Worm (Caenorhabditis elegans) whole organism, L4 larva: ENCODE results near the gene K10D2.8.

Source experiments
- F10B5.3 ChIP-seq: sonication (generic microtip); optimal IDR thresholded peaks from 2 replicates; lab custom pipeline; 2016; ENCODE audit warnings: mild to moderate bottlenecking, missing genetic modification characterization, missing compliant biosample characterization
- F37D6.2 ChIP-seq: sonication (generic microtip); optimal IDR thresholded peaks from 2 replicates; lab custom pipeline; 2016; ENCODE audit warnings: mild to moderate bottlenecking, missing genetic modification characterization, missing compliant biosample characterization
- F49E8.2 ChIP-seq: sonication (generic microtip); optimal IDR thresholded peaks from 2 replicates; lab custom pipeline; 2016; ENCODE audit warnings: missing compliant biosample characterization, mild to moderate bottlenecking, missing genetic modification characterization, borderline replicate concordance
- R02D3.7 ChIP-seq: fragments of 150-350 bp; sonication (generic microtip); optimal IDR thresholded peaks from 3 replicates; lab custom pipeline; 2014; ENCODE audit warnings: missing biosample characterization, missing genetic modification characterization
- T20F7.1 ChIP-seq: fragments of 200-800 bp; sonication (Bioruptor generic); optimal IDR thresholded peaks from 2 replicates; lab custom pipeline; 2018; ENCODE audit warnings: mild to moderate bottlenecking, missing genetic modification characterization, missing compliant biosample characterization
- Y75B8A.6 ChIP-seq: fragments of 200-800 bp; sonication (Bioruptor generic); IDR thresholded peaks from 2 replicates; pipeline ENCODE4 v1.3.6; 2022; ENCODE audit warnings: missing genetic modification reagents, missing genetic modification characterization, missing compliant biosample characterization
- aha-1 ChIP-seq: fragments of 150-350 bp; peaks from one replicate; lab custom pipeline; 2014; ENCODE audit warnings: missing biosample characterization, missing genetic modification characterization
- attf-4 ChIP-seq: sonication (generic microtip); optimal IDR thresholded peaks from 3 replicates; lab custom pipeline; 2017; ENCODE audit warnings: missing biosample characterization, missing genetic modification characterization
- ceh-28 ChIP-seq: fragments of 150-350 bp; optimal IDR thresholded peaks from 2 replicates; lab custom pipeline; 2014; ENCODE audit warnings: missing biosample characterization, missing genetic modification reagents, missing genetic modification characterization
- ceh-32 ChIP-seq: sonication (generic microtip); optimal IDR thresholded peaks from 2 replicates; lab custom pipeline; 2016; ENCODE audit warnings: mild to moderate bottlenecking, missing genetic modification characterization, missing compliant biosample characterization; ENCODE audit not compliant: poor library complexity
- ceh-44 ChIP-seq: fragments of 200-800 bp; sonication (Bioruptor generic); IDR thresholded peaks from 2 replicates; pipeline ENCODE4 v1.3.6; 2022; ENCODE audit warnings: missing genetic modification reagents, missing genetic modification characterization, missing compliant biosample characterization
- ceh-62 ChIP-seq: sonication (generic microtip); optimal IDR thresholded peaks from 2 replicates; lab custom pipeline; 2017; ENCODE audit warnings: missing biosample characterization, missing genetic modification characterization
- ces-1 ChIP-seq: fragments of 150-350 bp; sonication (generic microtip); optimal IDR thresholded peaks from 4 replicates; lab custom pipeline; 2014; ENCODE audit warnings: missing biosample characterization, missing genetic modification reagents, missing genetic modification characterization
- daf-16 ChIP-seq, 3 experiments: sonication (generic microtip); optimal IDR thresholded peaks; 2 replicates each; lab custom pipeline; 2016 to 2017; ENCODE audit warnings: missing genetic modification characterization in 3 of 3, missing genetic modification reagents in 3 of 3, mild to moderate bottlenecking in 2 of 3, missing compliant biosample characterization in 2 of 3, missing biosample characterization in 1 of 3, moderate library complexity in 1 of 3
- daf-8 ChIP-seq: fragments of 200-800 bp; sonication (Bioruptor generic); IDR thresholded peaks from 2 replicates; pipeline ENCODE4 v1.3.6; 2022; ENCODE audit warnings: missing genetic modification characterization, missing compliant biosample characterization
- dmd-6 ChIP-seq: fragments of 200-800 bp; sonication (Bioruptor generic); IDR thresholded peaks from 2 replicates; pipeline ENCODE4 v1.3.6; 2022; ENCODE audit warnings: missing genetic modification reagents, missing genetic modification characterization, missing compliant biosample characterization
- dmd-8 ChIP-seq: fragments of 200-800 bp; sonication (Bioruptor generic); IDR thresholded peaks from 2 replicates; pipeline ENCODE4 v1.3.6; 2022; ENCODE audit warnings: missing genetic modification characterization, missing compliant biosample characterization
- duxl-1 ChIP-seq: sonication (generic microtip); optimal IDR thresholded peaks from 2 replicates; lab custom pipeline; 2016; ENCODE audit warnings: mild to moderate bottlenecking, missing genetic modification characterization, moderate library complexity, missing compliant biosample characterization; ENCODE audit not compliant: poor library complexity
- egl-43 ChIP-seq: fragments of 200-800 bp; sonication (Bioruptor generic); IDR thresholded peaks from 2 replicates; pipeline ENCODE4 v1.3.6; 2022; ENCODE audit warnings: missing genetic modification reagents, missing genetic modification characterization, missing compliant biosample characterization
- fkh-10 ChIP-seq: fragments of 150-350 bp; optimal IDR thresholded peaks from 2 replicates; lab custom pipeline; 2014; ENCODE audit warnings: missing biosample characterization, missing genetic modification reagents, missing genetic modification characterization
- hlh-11 ChIP-seq: fragments of 200-800 bp; sonication (Bioruptor generic); optimal IDR thresholded peaks from 2 replicates; lab custom pipeline; 2018; ENCODE audit warnings: mild to moderate bottlenecking, missing genetic modification characterization, missing compliant biosample characterization
- hlh-30 ChIP-seq: sonication (generic microtip); optimal IDR thresholded peaks from 2 replicates; lab custom pipeline; 2017; ENCODE audit warnings: antibody characterized with exemption, mild to moderate bottlenecking, missing genetic modification characterization, missing compliant biosample characterization; ENCODE audit not compliant: insufficient read depth
- jun-1 ChIP-seq: fragments of 150-350 bp; optimal IDR thresholded peaks from 2 replicates; lab custom pipeline; 2014; ENCODE audit warnings: missing biosample characterization, missing genetic modification reagents, missing genetic modification characterization
- lin-38 ChIP-seq: fragments of 200-800 bp; sonication (Bioruptor generic); IDR thresholded peaks from 2 replicates; pipeline ENCODE4 v1.3.6; 2022; ENCODE audit warnings: missing genetic modification reagents, missing genetic modification characterization, missing compliant biosample characterization
- lir-3 ChIP-seq: sonication (generic microtip); optimal IDR thresholded peaks from 2 replicates; lab custom pipeline; 2016; ENCODE audit warnings: mild to moderate bottlenecking, missing genetic modification characterization, missing compliant biosample characterization
- mdl-1 ChIP-seq, 2 experiments: fragments of 150-350 bp in 1 of 2; sonication (generic microtip) in 1 of 2; optimal IDR thresholded peaks; 2 replicates each; lab custom pipeline; 2014 to 2017; ENCODE audit warnings: missing biosample characterization in 2 of 2, missing genetic modification characterization in 2 of 2
- mdt-29 ChIP-seq: fragments of 200-800 bp; sonication (Bioruptor generic); IDR thresholded peaks from 2 replicates; pipeline ENCODE4 v1.3.6; 2022; ENCODE audit warnings: missing genetic modification reagents, missing genetic modification characterization, missing compliant biosample characterization
- mxl-3 ChIP-seq: fragments of 200-800 bp; sonication (Bioruptor generic); optimal IDR thresholded peaks from 2 replicates; lab custom pipeline; 2018; ENCODE audit warnings: mild to moderate bottlenecking, missing genetic modification characterization, missing compliant biosample characterization
- nhr-10 ChIP-seq: fragments of 150-350 bp; optimal IDR thresholded peaks from 2 replicates; lab custom pipeline; 2014; ENCODE audit warnings: missing biosample characterization, missing genetic modification characterization
- nhr-111 ChIP-seq: fragments of 200-800 bp; sonication (Bioruptor generic); optimal IDR thresholded peaks from 2 replicates; lab custom pipeline; 2018; ENCODE audit warnings: mild to moderate bottlenecking, missing genetic modification characterization, missing compliant biosample characterization
- nhr-237 ChIP-seq: sonication (generic microtip); optimal IDR thresholded peaks from 2 replicates; lab custom pipeline; 2017; ENCODE audit warnings: missing biosample characterization, missing genetic modification characterization
- nhr-25 ChIP-seq: sonication (generic microtip); optimal IDR thresholded peaks from 2 replicates; lab custom pipeline; 2017; ENCODE audit warnings: missing genetic modification characterization, mild to moderate bottlenecking, missing compliant biosample characterization, antibody characterized with exemption, moderate library complexity, borderline replicate concordance; ENCODE audit not compliant: insufficient read depth
- nhr-28 ChIP-seq: fragments of 150-350 bp; optimal IDR thresholded peaks from 2 replicates; lab custom pipeline; 2014; ENCODE audit warnings: missing biosample characterization, missing genetic modification characterization
- nhr-41 ChIP-seq: fragments of 200-800 bp; sonication (Bioruptor generic); IDR thresholded peaks from 2 replicates; pipeline ENCODE4 v1.3.6; 2022; ENCODE audit warnings: missing genetic modification reagents, missing genetic modification characterization, missing compliant biosample characterization
- nhr-48 ChIP-seq: sonication (generic microtip); optimal IDR thresholded peaks from 2 replicates; lab custom pipeline; 2016; ENCODE audit warnings: mild to moderate bottlenecking, missing genetic modification characterization, missing compliant biosample characterization
- nhr-77 ChIP-seq: fragments of 150-350 bp; optimal IDR thresholded peaks from 2 replicates; lab custom pipeline; 2014; ENCODE audit warnings: missing biosample characterization, missing genetic modification characterization
- pha-4 ChIP-seq, 2 experiments: fragments of 150-350 bp in 1 of 2; fragments of 200-800 bp in 1 of 2; sonication (Bioruptor generic) in 1 of 2; IDR thresholded peaks in 1 of 2; optimal IDR thresholded peaks in 1 of 2; 2 replicates each; pipeline versions ENCODE4 v1.3.6 to Lab custom; 2014 to 2022; ENCODE audit warnings: missing genetic modification characterization in 2 of 2, missing genetic modification reagents in 2 of 2, missing biosample characterization in 1 of 2, missing compliant biosample characterization in 1 of 2
- pqm-1 ChIP-seq: sonication (generic microtip); optimal IDR thresholded peaks from 2 replicates; lab custom pipeline; 2017; ENCODE audit warnings: missing biosample characterization, missing genetic modification characterization
- skn-1 ChIP-seq: fragments of 150-350 bp; optimal IDR thresholded peaks from 2 replicates; lab custom pipeline; 2014; ENCODE audit warnings: missing biosample characterization, missing genetic modification characterization
- unc-62 ChIP-seq, 3 experiments: fragments of 150-350 bp in 1 of 3; sonication (generic microtip); optimal IDR thresholded peaks in 2 of 3; peaks in 1 of 3; 1 replicate in 1 of 3; 2 replicates in 2 of 3; lab custom pipeline; 2014 to 2017; ENCODE audit warnings: missing biosample characterization in 3 of 3, missing genetic modification characterization in 3 of 3, missing genetic modification reagents in 3 of 3, missing genotype in 1 of 3
- vab-7 ChIP-seq: fragments of 200-800 bp; sonication (Bioruptor generic); IDR thresholded peaks from 2 replicates; pipeline ENCODE4 v1.3.6; 2022; ENCODE audit warnings: missing genetic modification reagents, missing genetic modification characterization, missing compliant biosample characterization
- zfp-3 ChIP-seq: fragments of 200-800 bp; sonication (Bioruptor generic); conservative IDR thresholded peaks from 2 replicates; pipeline ENCODE4 v1.3.6; 2022; ENCODE audit warnings: missing genetic modification reagents, missing genetic modification characterization, missing compliant biosample characterization
- zip-11 ChIP-seq: fragments of 200-800 bp; sonication (Bioruptor generic); IDR thresholded peaks from 2 replicates; pipeline ENCODE4 v1.3.6; 2022; ENCODE audit warnings: missing genetic modification characterization, missing compliant biosample characterization

K10D2.8 gene

DNA sequence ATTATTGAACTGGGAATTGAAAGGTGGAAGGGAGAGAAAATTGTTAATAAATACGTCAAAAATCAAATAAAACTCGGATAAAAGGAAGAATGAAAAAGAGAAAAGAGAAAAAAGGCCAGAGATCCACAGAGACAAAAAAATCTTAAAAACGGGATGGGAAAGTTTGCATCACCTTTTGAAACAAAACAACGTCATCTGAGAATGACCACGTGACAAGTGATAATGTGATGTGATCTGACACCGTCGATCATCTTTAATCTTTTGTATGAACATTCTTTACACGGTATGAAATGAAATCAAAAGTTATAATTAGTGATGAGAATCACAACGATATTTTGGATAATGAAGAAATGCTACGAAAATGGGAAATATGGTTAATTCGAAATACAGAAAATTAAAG is 22.8 kb upstream of the K10D2.8 start:
- no peak for TF ChIP-seq zip-11 (GFP tag; lab: Robert Waterston, UW)
- no peak for TF ChIP-seq ceh-32
- TF ChIP-seq hlh-30 (tag; lab: Kevin White, UChicago), result peak; percentile 60
- peak; percentile 16 for TF ChIP-seq nhr-77 (tag; lab: Kevin White, UChicago)
- TF ChIP-seq hlh-11 (tag; lab: Kevin White, UChicago), result peak; percentile 19
- TF ChIP-seq mdl-1 (tag; optimal IDR thresholded peaks at IDR 0.05; lab: Kevin White, UChicago), result peak in 1 of 2 experiments; percentile 4
- TF ChIP-seq F37D6.2 (tag; lab: Kevin White, UChicago), result no peak
- TF ChIP-seq nhr-28 (tag; lab: Kevin White, UChicago), result peak; percentile 29
- TF ChIP-seq, all 104 proteins: peak for 5

ce11 chrIII:5169699-5170098 is 18.8 kb upstream of the K10D2.8 start, which contains the start of gene ulp-1:
Gene ulp-1 (minus strand): TSS chrIII:5169799.
- TF ChIP-seq nhr-48 (tag; lab: Kevin White, UChicago) (no peak), attf-4 (tag; lab: Kevin White, UChicago) (no peak), mdt-29 (GFP tag; lab: Robert Waterston, UW) (no peak), jun-1 (tag; lab: Kevin White, UChicago) (no peak), F10B5.3 (peak; percentile 14), ceh-28 (tag; lab: Kevin White, UChicago) (no peak), lin-38 (GFP tag; lab: Robert Waterston, UW) (peak; percentile 24; the same call in 1 of the 2 replicates), R02D3.7 (tag; lab: Kevin White, UChicago) (no peak), zfp-3 (GFP tag; lab: Robert Waterston, UW) (no peak)
- TF ChIP-seq, all 104 proteins: peak for 2

ce11 chrIII:5171945-5172344 is 16.6 kb upstream of the K10D2.8 start, which contains the start of gene prp-19:
Gene prp-19 (minus strand): TSS chrIII:5172045.
- peak; percentile 74 for TF ChIP-seq aha-1 (tag; lab: Kevin White, UChicago)
- TF ChIP-seq ceh-44 (GFP tag; lab: Robert Waterston, UW), result no peak

DNA sequence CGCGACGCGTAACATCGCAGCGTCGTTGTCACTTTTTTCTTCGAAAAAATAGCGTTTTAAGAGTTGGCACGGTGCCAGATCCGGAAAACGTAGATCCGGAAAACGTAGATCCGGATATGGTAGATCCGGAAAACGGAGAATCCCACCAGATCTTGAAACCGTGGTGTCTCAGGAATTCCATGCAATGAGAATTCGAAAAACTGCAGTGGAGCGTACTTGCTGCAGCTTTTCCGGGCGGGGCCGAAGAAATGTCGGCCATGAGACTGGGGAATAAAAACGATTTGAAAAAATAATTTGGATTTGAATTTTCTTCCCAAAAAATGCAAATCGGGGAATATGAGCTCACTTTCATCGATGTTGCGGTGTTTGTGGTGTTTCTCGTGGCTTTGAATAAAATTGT is 16.1 kb upstream of the K10D2.8 start, which contains the start of gene K10D2.5:
K10D2.5 (plus strand) TSS at position 251 of the 400 bp plus-strand sequence.
- TF ChIP-seq F49E8.2 (peak; percentile 82), nhr-25 (tag; lab: Kevin White, UChicago) (peak; percentile 71), nhr-10 (tag; lab: Kevin White, UChicago) (no peak), T20F7.1 (peak; percentile 86), ces-1 (peak; percentile 17), Y75B8A.6 (GFP tag; lab: Robert Waterston, UW) (peak; percentile 62; the same call in 1 of the 2 replicates), skn-1 (no peak), fkh-10 (GFP tag; lab: Kevin White, UChicago) (peak; percentile 24), vab-7 (GFP tag; lab: Robert Waterston, UW) (peak; percentile 91), daf-8 (GFP tag; lab: Robert Waterston, UW) (no peak), dmd-8 (GFP tag; lab: Robert Waterston, UW) (no peak), nhr-41 (GFP tag; lab: Robert Waterston, UW) (0 out of 2 replicates have a peak, but pooled peaks have one; percentile 12), daf-16 (GFP tag; optimal IDR thresholded peaks at IDR 0.05; lab: Kevin White, UChicago) (peak in 1 of 2 experiments; percentile 71), daf-16 (tag; optimal IDR thresholded peaks at IDR 0.05; lab: Kevin White, UChicago) (peak; percentile 42), duxl-1 (peak; percentile 89), nhr-111 (GFP tag; lab: Kevin White, UChicago) (no peak), unc-62 (GFP tag; optimal IDR thresholded peaks at IDR 0.05 in 1 of 2; lab: Kevin White, UChicago) (peak in 1 of 2 experiments; percentile 91), unc-62 (tag; optimal IDR thresholded peaks at IDR 0.05; lab: Kevin White, UChicago) (no peak), attf-4 (tag; lab: Kevin White, UChicago) (no peak), pqm-1 (peak; percentile 27), egl-43 (peak; percentile 83), mxl-3 (GFP tag; lab: Kevin White, UChicago) (peak; percentile 95), mdl-1 (tag; optimal IDR thresholded peaks at IDR 0.05; lab: Kevin White, UChicago) (peak in 1 of 2 experiments; percentile 29), dmd-6 (GFP tag; lab: Robert Waterston, UW) (peak; percentile 91), ceh-62 (tag; lab: Kevin White, UChicago) (no peak), nhr-237 (tag; lab: Kevin White, UChicago) (no peak), R02D3.7 (tag; lab: Kevin White, UChicago) (no peak), pha-4 (GFP tag; IDR thresholded peaks at IDR 0.05; lab: Robert Waterston, UW) (no peak), pha-4 (tag; optimal IDR thresholded peaks at IDR 0.05; lab: Kevin White, UChicago) (peak; percentile 60), lir-3 (tag; lab: Kevin White, UChicago) (peak; percentile 4)
